Worm (Caenorhabditis elegans) whole organism, L3 larva: ENCODE results near the gene ipla-6.

ENCODE experiments used
- ama-1 ChIP-seq: fragments of 150-350 bp; optimal IDR thresholded peaks from 2 replicates; lab custom pipeline; 2018
- ceh-9 ChIP-seq: sonication (generic microtip); optimal IDR thresholded peaks from 2 replicates; lab custom pipeline; 2018; ENCODE audit warnings: missing biosample characterization, missing genetic modification characterization
- elt-1 ChIP-seq: fragments of 150-350 bp; optimal IDR thresholded peaks from 2 replicates; lab custom pipeline; 2014; ENCODE audit warnings: missing biosample characterization, missing genetic modification characterization
- elt-2 ChIP-seq: sonication (generic microtip); optimal IDR thresholded peaks from 2 replicates; lab custom pipeline; 2016; ENCODE audit warnings: missing genetic modification reagents, mild to moderate bottlenecking, missing genetic modification characterization, missing compliant biosample characterization
- elt-3 ChIP-seq, 3 experiments: fragments of 150-350 bp in 1 of 3; sonication (generic microtip) in 2 of 3; optimal IDR thresholded peaks; 2 replicates in 2 of 3; 4 replicates in 1 of 3; lab custom pipeline; 2014 to 2017; ENCODE audit warnings: missing biosample characterization in 3 of 3, missing genetic modification characterization in 3 of 3
- fkh-10 ChIP-seq: sonication (generic microtip); optimal IDR thresholded peaks from 2 replicates; lab custom pipeline; 2017; ENCODE audit warnings: missing biosample characterization, missing genetic modification reagents, missing genetic modification characterization
- jun-1 ChIP-seq: fragments of 150-350 bp; optimal IDR thresholded peaks from 2 replicates; lab custom pipeline; 2014; ENCODE audit warnings: missing biosample characterization, missing genetic modification reagents, missing genetic modification characterization
- lin-15B ChIP-seq: fragments of 150-350 bp; optimal IDR thresholded peaks from 2 replicates; lab custom pipeline; 2014; ENCODE audit warnings: missing biosample characterization, missing genetic modification characterization
- lsy-12 ChIP-seq: sonication (generic microtip); optimal IDR thresholded peaks from 2 replicates; lab custom pipeline; 2016; ENCODE audit warnings: mild to moderate bottlenecking, missing genetic modification characterization, missing compliant biosample characterization
- nhr-25 ChIP-seq: sonication (generic microtip); optimal IDR thresholded peaks from 2 replicates; lab custom pipeline; 2017; ENCODE audit warnings: missing biosample characterization, missing genetic modification characterization
- nhr-77 ChIP-seq: fragments of 150-350 bp; optimal IDR thresholded peaks from 2 replicates; lab custom pipeline; 2014; ENCODE audit warnings: missing biosample characterization, missing genetic modification characterization
- tbx-2 ChIP-seq: sonication (generic microtip); optimal IDR thresholded peaks from 2 replicates; lab custom pipeline; 2016; ENCODE audit warnings: mild to moderate bottlenecking, missing genetic modification characterization, missing compliant biosample characterization
- unc-39 ChIP-seq: sonication (generic microtip); optimal IDR thresholded peaks from 4 replicates; lab custom pipeline; 2017; ENCODE audit warnings: missing biosample characterization, missing genetic modification characterization
- zag-1 ChIP-seq: fragments of 150-350 bp; optimal IDR thresholded peaks from 2 replicates; lab custom pipeline; 2014; ENCODE audit warnings: missing biosample characterization, missing genetic modification characterization

- TF ChIP-seq fkh-10 (GFP tag; lab: Kevin White, UChicago) (peak; percentile 87), ama-1 (no peak), zag-1 (tag; lab: Kevin White, UChicago) (no peak), elt-1 (no peak), ceh-9 (tag; lab: Kevin White, UChicago) (no peak), nhr-77 (tag; lab: Kevin White, UChicago) (no peak), nhr-25 (tag; lab: Kevin White, UChicago) (peak; percentile 72), lin-15B (peak; percentile 87), lsy-12 (tag; lab: Kevin White, UChicago) (peak; percentile 84), tbx-2 (tag; lab: Kevin White, UChicago) (peak; percentile 81), unc-39 (tag; lab: Kevin White, UChicago) (no peak), elt-2 (tag; lab: Kevin White, UChicago) (peak; percentile 56), jun-1 (tag; lab: Kevin White, UChicago) (peak; percentile 66), elt-3 (tag; optimal IDR thresholded peaks at IDR 0.05; lab: Kevin White, UChicago) (no peak)
These were observed 15.8 kb upstream of the ipla-6 start, which contains the start of gene Y73B6BL.29 for ce11 chrIV:6321667-6322066.
